Fruit fly (Drosophila melanogaster): Measurements from ENCODE around the gene CG3061.

Gene CG3061

dm6 chr3R:13998162-13998561, 34.0 kb upstream of the CG3061 start:
- TF ChIP-seq psq (optimal IDR thresholded peaks at IDR 0.05): no peak
- no peak for TF ChIP-seq insv (optimal IDR thresholded peaks at IDR 0.05)
- TF ChIP-seq ttk (optimal IDR thresholded peaks at IDR 0.05): no peak
- no peak for TF ChIP-seq Myc (optimal IDR thresholded peaks at IDR 0.05)

dm6 chr3R:13998595-13998994, 33.6 kb upstream of the CG3061 start:
- TF ChIP-seq psq (optimal IDR thresholded peaks at IDR 0.05): no peak
- TF ChIP-seq Myc (optimal IDR thresholded peaks at IDR 0.05): no peak
- TF ChIP-seq Sin3A (optimal IDR thresholded peaks at IDR 0.05): no peak
- TF ChIP-seq h (optimal IDR thresholded peaks at IDR 0.05): no peak
- TF ChIP-seq insv (optimal IDR thresholded peaks at IDR 0.05): no peak
- no peak for TF ChIP-seq ttk (optimal IDR thresholded peaks at IDR 0.05)

dm6 chr3R:13999531-13999930, 32.6 kb upstream of the CG3061 start:
- no peak for TF ChIP-seq psq (optimal IDR thresholded peaks at IDR 0.05)

dm6 chr3R:14001208-14001916, 30.8 kb upstream of the CG3061 start:
- TF ChIP-seq ttk (optimal IDR thresholded peaks at IDR 0.05) (no peak), Myc (optimal IDR thresholded peaks at IDR 0.05) (no peak), Sin3A (optimal IDR thresholded peaks at IDR 0.05) (no peak), insv (optimal IDR thresholded peaks at IDR 0.05) (no peak), h (optimal IDR thresholded peaks at IDR 0.05) (no peak), psq (optimal IDR thresholded peaks at IDR 0.05) (no peak)

- TF ChIP-seq insv (optimal IDR thresholded peaks at IDR 0.05): no peak
- TF ChIP-seq ttk (optimal IDR thresholded peaks at IDR 0.05): no peak
These were observed 29.9 kb upstream of the CG3061 start for dm6 chr3R:14002146-14002846.

- TF ChIP-seq insv (optimal IDR thresholded peaks at IDR 0.05): no peak
- TF ChIP-seq h (optimal IDR thresholded peaks at IDR 0.05): no peak
- no peak for TF ChIP-seq psq (optimal IDR thresholded peaks at IDR 0.05)
- TF ChIP-seq Myc (optimal IDR thresholded peaks at IDR 0.05): no peak
- TF ChIP-seq ttk (optimal IDR thresholded peaks at IDR 0.05): no peak
- TF ChIP-seq Sin3A (optimal IDR thresholded peaks at IDR 0.05): no peak
These were observed 28.3 kb upstream of the CG3061 start for dm6 chr3R:14003845-14004244.

- TF ChIP-seq h (optimal IDR thresholded peaks at IDR 0.05) (no peak), ttk (optimal IDR thresholded peaks at IDR 0.05) (no peak), Myc (optimal IDR thresholded peaks at IDR 0.05) (no peak), insv (optimal IDR thresholded peaks at IDR 0.05) (no peak), Sin3A (optimal IDR thresholded peaks at IDR 0.05) (no peak), psq (optimal IDR thresholded peaks at IDR 0.05) (no peak)
These were observed 27.0 kb upstream of the CG3061 start for dm6 chr3R:14005152-14005551.

dm6 chr3R:14006224-14006892, 25.8 kb upstream of the CG3061 start:
- TF ChIP-seq Myc (optimal IDR thresholded peaks at IDR 0.05) (no peak), Sin3A (optimal IDR thresholded peaks at IDR 0.05) (no peak), ttk (optimal IDR thresholded peaks at IDR 0.05) (no peak), h (optimal IDR thresholded peaks at IDR 0.05) (no peak), psq (optimal IDR thresholded peaks at IDR 0.05) (no peak)

- TF ChIP-seq Myc (optimal IDR thresholded peaks at IDR 0.05): no peak
- TF ChIP-seq insv (optimal IDR thresholded peaks at IDR 0.05): no peak
- no peak for TF ChIP-seq ttk (optimal IDR thresholded peaks at IDR 0.05)
- no peak for TF ChIP-seq psq (optimal IDR thresholded peaks at IDR 0.05)
- TF ChIP-seq h (optimal IDR thresholded peaks at IDR 0.05): no peak
- TF ChIP-seq Sin3A (optimal IDR thresholded peaks at IDR 0.05): no peak
These were observed 25.3 kb upstream of the CG3061 start for dm6 chr3R:14006893-14007255.

- TF ChIP-seq ttk (optimal IDR thresholded peaks at IDR 0.05) (no peak), Sin3A (optimal IDR thresholded peaks at IDR 0.05) (no peak), h (optimal IDR thresholded peaks at IDR 0.05) (no peak), psq (optimal IDR thresholded peaks at IDR 0.05) (no peak), Myc (optimal IDR thresholded peaks at IDR 0.05) (no peak), insv (optimal IDR thresholded peaks at IDR 0.05) (no peak)
These were observed 24.6 kb upstream of the CG3061 start for dm6 chr3R:14007550-14007949.

- TF ChIP-seq h (optimal IDR thresholded peaks at IDR 0.05) (no peak), psq (optimal IDR thresholded peaks at IDR 0.05) (no peak)
These were observed 23.3 kb upstream of the CG3061 start for dm6 chr3R:14008854-14009253.

dm6 chr3R:14009643-14010042, 22.5 kb upstream of the CG3061 start:
- TF ChIP-seq Sin3A (optimal IDR thresholded peaks at IDR 0.05): no peak
- TF ChIP-seq insv (optimal IDR thresholded peaks at IDR 0.05): no peak
- no peak for TF ChIP-seq psq (optimal IDR thresholded peaks at IDR 0.05)
- TF ChIP-seq Myc (optimal IDR thresholded peaks at IDR 0.05): no peak
- TF ChIP-seq ttk (optimal IDR thresholded peaks at IDR 0.05): no peak
- no peak for TF ChIP-seq h (optimal IDR thresholded peaks at IDR 0.05)

- TF ChIP-seq h (optimal IDR thresholded peaks at IDR 0.05): no peak
These were observed 21.0 kb upstream of the CG3061 start for dm6 chr3R:14011175-14011574.

Measured in Kc167 (cell line).